Worm (Caenorhabditis elegans) whole organism, late embryonic: ENCODE results near the gene F36H1.12.

ENCODE experiments used
- ama-1 ChIP-seq: fragments of 150-350 bp; optimal IDR thresholded peaks from 2 replicates; lab custom pipeline; 2014
- ceh-22 ChIP-seq: sonication (generic microtip); optimal IDR thresholded peaks from 2 replicates; lab custom pipeline; 2017; ENCODE audit warnings: missing biosample characterization, missing genetic modification characterization
- ceh-9 ChIP-seq: sonication (generic microtip); optimal IDR thresholded peaks from 2 replicates; lab custom pipeline; 2016; ENCODE audit warnings: mild to moderate bottlenecking, missing genetic modification characterization, inconsistent platforms, missing compliant biosample characterization
- lin-11 ChIP-seq: fragments of 200-800 bp; sonication (Bioruptor generic); optimal IDR thresholded peaks from 2 replicates; lab custom pipeline; 2018; ENCODE audit warnings: mild to moderate bottlenecking, missing genetic modification characterization, missing compliant biosample characterization
- madf-2 ChIP-seq: sonication (generic microtip); optimal IDR thresholded peaks from 2 replicates; lab custom pipeline; 2017; ENCODE audit warnings: missing genetic modification characterization, missing compliant biosample characterization
- nfya-1 ChIP-seq: sonication (generic microtip); optimal IDR thresholded peaks from 2 replicates; lab custom pipeline; 2017; ENCODE audit warnings: missing genetic modification characterization, mild to moderate bottlenecking, missing compliant biosample characterization, antibody characterized with exemption, moderate library complexity
- nhr-11 ChIP-seq: fragments of 150-350 bp; optimal IDR thresholded peaks from 2 replicates; lab custom pipeline; 2014; ENCODE audit warnings: missing biosample characterization, missing genetic modification characterization
- tbx-7 ChIP-seq: sonication (generic microtip); optimal IDR thresholded peaks from 2 replicates; lab custom pipeline; 2016; ENCODE audit warnings: missing genotype, missing genetic modification characterization, missing compliant biosample characterization

- TF ChIP-seq nfya-1 (tag; lab: Kevin White, UChicago) (no peak), nhr-11 (tag; lab: Kevin White, UChicago) (no peak), ceh-22 (no peak), madf-2 (no peak), tbx-7 (tag; lab: Kevin White, UChicago) (no peak), ceh-9 (no peak), ama-1 (lab: Kevin White, UChicago) (no peak), lin-11 (tag; lab: Kevin White, UChicago) (no peak)
Observed at ce11 chrIV:11030117-11030516, 23.4 kb downstream of the F36H1.12 start.
